Fruit fly (Drosophila melanogaster) whole organism, embryonic: ENCODE data around the gene Cat.

ENCODE experiments used
- Ada2b ChIP-seq: fragments of 200-800 bp; sonication (Bioruptor generic); IDR thresholded peaks from 2 replicates; pipeline ENCODE4 v1.3.6; 2022; ENCODE audit warnings: missing biosample characterization, missing genetic modification characterization
- Asciz ChIP-seq: fragments of 200-800 bp; sonication (Bioruptor generic); optimal IDR thresholded peaks from 2 replicates; lab custom pipeline; 2017; ENCODE audit warnings: missing biosample characterization, mild to moderate bottlenecking, missing genetic modification characterization, missing genetic modification reagents
- Awh ChIP-seq: fragments of 200-800 bp; sonication (Bioruptor generic); IDR thresholded peaks from 2 replicates; pipeline ENCODE4, ENCODE4 v1.3.6; 2022; ENCODE audit warnings: missing biosample characterization, missing genetic modification characterization
- B-H2 ChIP-seq: fragments of 200-800 bp; sonication (Bioruptor generic); optimal IDR thresholded peaks from 2 replicates; lab custom pipeline; 2018; ENCODE audit warnings: missing biosample characterization, mild to moderate bottlenecking, missing genetic modification characterization
- CG11695 ChIP-seq: fragments of 200-800 bp; sonication (Bioruptor generic); IDR thresholded peaks from 3 replicates; pipeline ENCODE4 v1.3.6; 2022; ENCODE audit warnings: missing biosample characterization, missing genetic modification characterization
- CG14860 ChIP-seq: fragments of 200-800 bp; sonication (Bioruptor generic); IDR thresholded peaks from 3 replicates; pipeline ENCODE4 v1.3.6; 2022; ENCODE audit warnings: missing biosample characterization, missing genetic modification characterization; ENCODE audit not compliant: partially characterized antibody
- CG14965 ChIP-seq: fragments of 200-800 bp; sonication (Bioruptor generic); optimal IDR thresholded peaks from 2 replicates; lab custom pipeline; 2016; ENCODE audit warnings: missing biosample characterization, missing genetic modification characterization, borderline replicate concordance
- CG17829 ChIP-seq: fragments of 200-800 bp; optimal IDR thresholded peaks from 2 replicates; lab custom pipeline; 2019; ENCODE audit warnings: missing biosample characterization, mild to moderate bottlenecking, missing genetic modification characterization, moderate library complexity
- CG18262 ChIP-seq: fragments of 200-800 bp; optimal IDR thresholded peaks from 3 replicates; lab custom pipeline; 2019; ENCODE audit warnings: missing biosample characterization, mild to moderate bottlenecking, missing genetic modification characterization, moderate library complexity
- CG18619 ChIP-seq: fragments of 200-800 bp; sonication (Bioruptor generic); optimal IDR thresholded peaks from 3 replicates; lab custom pipeline; 2017; ENCODE audit warnings: missing biosample characterization, mild to moderate bottlenecking, missing genetic modification characterization
- CG2199 ChIP-seq: fragments of 200-800 bp; sonication (Bioruptor generic); IDR thresholded peaks from 3 replicates; pipeline ENCODE4 v1.3.6; 2022; ENCODE audit warnings: missing biosample characterization, missing genetic modification characterization
- CG2202 ChIP-seq: fragments of 200-800 bp; sonication (Bioruptor generic); optimal IDR thresholded peaks from 2 replicates; lab custom pipeline; 2018; ENCODE audit warnings: missing biosample characterization, mild to moderate bottlenecking, missing genetic modification characterization
- CG32767 ChIP-seq: fragments of 200-800 bp; sonication (Bioruptor generic); IDR thresholded peaks from 2 replicates; pipeline ENCODE4 v1.3.6; 2022; ENCODE audit warnings: missing biosample characterization, missing genetic modification characterization
- CG3995 ChIP-seq: fragments of 200-800 bp; sonication (Bioruptor generic); optimal IDR thresholded peaks from 3 replicates; lab custom pipeline; 2016; ENCODE audit warnings: missing biosample characterization, missing genetic modification characterization
- CG4617 ChIP-seq: fragments of 200-800 bp; sonication (Bioruptor generic); optimal IDR thresholded peaks from 3 replicates; lab custom pipeline; 2016; ENCODE audit warnings: missing biosample characterization, missing genetic modification characterization, borderline replicate concordance
- CG6272 ChIP-seq: fragments of 200-800 bp; sonication (Bioruptor generic); IDR thresholded peaks from 2 replicates; pipeline ENCODE4 v1.3.6; 2022; ENCODE audit warnings: missing biosample characterization, missing genetic modification characterization
- CG6654 ChIP-seq: fragments of 200-800 bp; sonication (Bioruptor generic); optimal IDR thresholded peaks from 2 replicates; lab custom pipeline; 2017; ENCODE audit warnings: missing biosample characterization, mild to moderate bottlenecking, missing genetic modification characterization
- CG8281 ChIP-seq: fragments of 200-800 bp; sonication (Bioruptor generic); optimal IDR thresholded peaks from 2 replicates; lab custom pipeline; 2018; ENCODE audit warnings: missing biosample characterization, mild to moderate bottlenecking, missing genetic modification characterization, moderate library complexity
- CG8290 ChIP-seq, 3 experiments: fragments of 200-800 bp; sonication (Bioruptor generic); optimal IDR thresholded peaks; 2 replicates each; lab custom pipeline; 2016 to 2019; ENCODE audit warnings: missing biosample characterization in 3 of 3, missing genetic modification characterization in 3 of 3, mild to moderate bottlenecking in 2 of 3, moderate library complexity in 1 of 3
- CG8359 ChIP-seq: fragments of 200-800 bp; sonication (Bioruptor generic); optimal IDR thresholded peaks from 2 replicates; lab custom pipeline; 2017; ENCODE audit warnings: missing biosample characterization, mild to moderate bottlenecking, missing genetic modification characterization, borderline replicate concordance
- CrebB ChIP-seq: fragments of 200-800 bp; sonication (Bioruptor generic); optimal IDR thresholded peaks from 3 replicates; lab custom pipeline; 2018; ENCODE audit warnings: missing biosample characterization, mild to moderate bottlenecking, missing genetic modification characterization
- GATAe ChIP-seq: fragments of 200-800 bp; sonication (Bioruptor generic); conservative IDR thresholded peaks from 2 replicates; pipeline ENCODE4 v1.3.6; 2022; ENCODE audit warnings: missing biosample characterization, missing genetic modification characterization
- Jarid2 ChIP-seq: fragments of 200-800 bp; sonication (Bioruptor generic); optimal IDR thresholded peaks from 3 replicates; lab custom pipeline; 2017; ENCODE audit warnings: mild to moderate bottlenecking, missing biosample characterization, missing genetic modification reagents, missing genetic modification characterization
- Poxn ChIP-seq: fragments of 200-800 bp; sonication (Bioruptor generic); IDR thresholded peaks from 2 replicates; pipeline ENCODE4 v1.3.6; 2022; ENCODE audit warnings: missing biosample characterization, missing genetic modification characterization
- Ptx1 ChIP-seq: fragments of 200-800 bp; sonication (Bioruptor generic); IDR thresholded peaks from 2 replicates; pipeline ENCODE4 v1.3.6; 2022; ENCODE audit warnings: missing biosample characterization, missing genetic modification characterization
- Ravus ChIP-seq: fragments of 200-800 bp; sonication (Bioruptor generic); IDR thresholded peaks from 2 replicates; pipeline ENCODE4 v1.3.6; 2022; ENCODE audit warnings: missing biosample characterization, missing genetic modification characterization
- Side ChIP-seq: fragments of 200-800 bp; sonication (Bioruptor generic); optimal IDR thresholded peaks from 2 replicates; lab custom pipeline; 2016; ENCODE audit warnings: missing biosample characterization, missing genetic modification characterization
- Taf1 ChIP-seq: fragments of 200-800 bp; sonication (Bioruptor generic); IDR thresholded peaks from 2 replicates; pipeline ENCODE4 v1.3.6; 2022; ENCODE audit warnings: missing biosample characterization, missing genetic modification characterization
- ato ChIP-seq: fragments of 200-800 bp; sonication (Bioruptor generic); IDR thresholded peaks from 2 replicates; pipeline ENCODE4 v1.3.6; 2022; ENCODE audit warnings: missing biosample characterization, missing genetic modification characterization; ENCODE audit not compliant: partially characterized antibody
- dati ChIP-seq: fragments of 200-800 bp; sonication (Bioruptor generic); IDR thresholded peaks from 2 replicates; pipeline ENCODE4 v1.3.6; 2022; ENCODE audit warnings: missing biosample characterization, missing genetic modification characterization
- dpn ChIP-seq, 2 experiments: fragments of 200-800 bp; sonication (Bioruptor generic); optimal IDR thresholded peaks; 3 replicates each; lab custom pipeline; 2016; ENCODE audit warnings: missing biosample characterization in 2 of 2, missing genetic modification characterization in 2 of 2
- eve ChIP-seq, 2 experiments: fragments of >200 bp; optimal IDR thresholded peaks; 2 replicates each; lab custom pipeline; 2017; ENCODE audit warnings: missing biosample characterization in 2 of 2, missing genetic modification characterization in 2 of 2
- fd3F ChIP-seq: fragments of 200-800 bp; sonication (Bioruptor generic); optimal IDR thresholded peaks from 2 replicates; lab custom pipeline; 2018; ENCODE audit warnings: missing biosample characterization, mild to moderate bottlenecking, missing genetic modification characterization, moderate library complexity
- fd96Cb ChIP-seq: fragments of 200-800 bp; sonication (Bioruptor generic); optimal IDR thresholded peaks from 2 replicates; lab custom pipeline; 2018; ENCODE audit warnings: missing biosample characterization, mild to moderate bottlenecking, missing genetic modification characterization, moderate library complexity
- hbn ChIP-seq: fragments of 200-800 bp; sonication (Bioruptor generic); IDR thresholded peaks from 2 replicates; pipeline ENCODE4 v1.3.6; 2022; ENCODE audit warnings: missing biosample characterization, missing genetic modification characterization; ENCODE audit not compliant: partially characterized antibody
- kni ChIP-seq: fragments of 200-800 bp; sonication (Bioruptor generic); optimal IDR thresholded peaks from 3 replicates; lab custom pipeline; 2017; ENCODE audit warnings: mild to moderate bottlenecking, missing biosample characterization, missing genetic modification reagents, missing genetic modification characterization
- lilli ChIP-seq: fragments of 200-800 bp; sonication (Bioruptor generic); optimal IDR thresholded peaks from 3 replicates; lab custom pipeline; 2016; ENCODE audit warnings: missing biosample characterization, missing genetic modification characterization
- nerfin-2 ChIP-seq: fragments of 200-800 bp; sonication (Bioruptor generic); IDR thresholded peaks from 2 replicates; pipeline ENCODE4 v1.3.6; 2022; ENCODE audit warnings: missing biosample characterization, missing genetic modification characterization; ENCODE audit not compliant: partially characterized antibody
- pfk ChIP-seq: fragments of 200-800 bp; sonication (Bioruptor generic); optimal IDR thresholded peaks from 2 replicates; lab custom pipeline; 2018; ENCODE audit warnings: missing biosample characterization, mild to moderate bottlenecking, missing genetic modification characterization, moderate library complexity
- pho ChIP-seq: fragments of 200-800 bp; sonication (Bioruptor generic); optimal IDR thresholded peaks from 2 replicates; lab custom pipeline; 2016; ENCODE audit warnings: missing biosample characterization, missing genetic modification characterization
- run ChIP-seq: fragments of 200-800 bp; sonication (Bioruptor generic); optimal IDR thresholded peaks from 3 replicates; lab custom pipeline; 2018; ENCODE audit warnings: missing biosample characterization, mild to moderate bottlenecking, missing genetic modification characterization
- schlank ChIP-seq: fragments of 200-800 bp; sonication (Bioruptor generic); optimal IDR thresholded peaks from 2 replicates; lab custom pipeline; 2018; ENCODE audit warnings: missing biosample characterization, mild to moderate bottlenecking, missing genetic modification characterization
- scrt ChIP-seq: fragments of 200-800 bp; sonication (Bioruptor generic); optimal IDR thresholded peaks from 2 replicates; lab custom pipeline; 2018; ENCODE audit warnings: missing biosample characterization, mild to moderate bottlenecking, missing genetic modification characterization, moderate library complexity
- sens ChIP-seq: fragments of 200-800 bp; sonication (Bioruptor generic); peaks from one replicate; lab custom pipeline; 2016; ENCODE audit warnings: missing biosample characterization, missing genetic modification characterization
- ssp ChIP-seq: fragments of 200-800 bp; sonication (Bioruptor generic); IDR thresholded peaks from 2 replicates; pipeline ENCODE4 v1.3.6; 2022; ENCODE audit warnings: missing biosample characterization, missing genetic modification characterization
- stwl ChIP-seq: fragments of 200-800 bp; sonication (Bioruptor generic); optimal IDR thresholded peaks from 3 replicates; lab custom pipeline; 2018; ENCODE audit warnings: missing biosample characterization, mild to moderate bottlenecking, missing genetic modification characterization, moderate library complexity
- sug ChIP-seq: fragments of 200-800 bp; optimal IDR thresholded peaks from 2 replicates; lab custom pipeline; 2019; ENCODE audit warnings: missing biosample characterization, mild to moderate bottlenecking, missing genetic modification characterization, moderate library complexity
- tap ChIP-seq: fragments of 200-800 bp; optimal IDR thresholded peaks from 3 replicates; lab custom pipeline; 2019; ENCODE audit warnings: missing biosample characterization, mild to moderate bottlenecking, missing genetic modification characterization, moderate library complexity
- trem ChIP-seq: fragments of 200-800 bp; optimal IDR thresholded peaks from 3 replicates; lab custom pipeline; 2019; ENCODE audit warnings: missing biosample characterization, mild to moderate bottlenecking, missing genetic modification characterization, moderate library complexity
- tup ChIP-seq: fragments of 200-800 bp; sonication (Bioruptor generic); optimal IDR thresholded peaks from 2 replicates; lab custom pipeline; 2016; ENCODE audit warnings: missing biosample characterization, mild to moderate bottlenecking, missing genetic modification characterization, moderate library complexity
- tx ChIP-seq: fragments of 200-800 bp; sonication (Bioruptor generic); optimal IDR thresholded peaks from 2 replicates; lab custom pipeline; 2016; ENCODE audit warnings: missing biosample characterization, missing genetic modification characterization

Gene Cat

DNA sequence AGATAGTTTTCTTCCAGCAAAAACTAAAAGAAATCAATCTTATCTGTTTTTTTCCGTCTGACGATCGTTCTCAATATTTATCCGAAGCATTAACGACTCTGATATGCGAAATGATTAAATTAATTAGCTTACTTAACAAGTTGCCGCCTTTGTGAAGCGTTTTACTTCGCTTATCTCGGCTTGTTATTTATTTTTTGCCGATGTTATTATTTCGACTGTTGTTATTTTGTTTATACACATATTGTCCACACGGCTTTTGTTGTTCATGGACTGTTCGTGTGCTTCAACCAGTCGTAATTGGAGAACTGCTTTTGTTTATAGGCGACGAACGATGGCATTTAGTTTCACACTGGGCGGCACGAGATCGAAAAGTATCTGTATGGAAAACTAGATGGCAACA lies 10.8 kb downstream of the Cat start (continued):
- no peak for TF ChIP-seq tup
- peak; percentile 52 for TF ChIP-seq B-H2
- TF ChIP-seq CG8359: no peak
- no peak for TF ChIP-seq Ravus (GFP tag; lab: Robert Waterston, UW)
- TF ChIP-seq sens: peak; percentile 43
- no peak for TF ChIP-seq Ptx1
- no peak for TF ChIP-seq fd96Cb (tag; lab: Kevin White, UChicago)
- no peak for TF ChIP-seq CG8290 (GFP tag; optimal IDR thresholded peaks at IDR 0.05; lab: Kevin White, UChicago)
- TF ChIP-seq CG8290 (tag; optimal IDR thresholded peaks at IDR 0.05; lab: Kevin White, UChicago): peak in 1 of 2 experiments; percentile 34
- peak; percentile 66 for TF ChIP-seq CrebB (tag; lab: Kevin White, UChicago)
- no peak for TF ChIP-seq Jarid2 (GFP tag; lab: Kevin White, UChicago)
- no peak for TF ChIP-seq Poxn (GFP tag; lab: Robert Waterston, UW)
- TF ChIP-seq CG14860 (GFP tag; lab: Robert Waterston, UW): no peak
- no peak for TF ChIP-seq Awh
- TF ChIP-seq sug (tag; lab: Kevin White, UChicago): no peak
- TF ChIP-seq CG18262 (tag; lab: Kevin White, UChicago): no peak
- no peak for TF ChIP-seq CG6272 (GFP tag; lab: Robert Waterston, UW)
- no peak for TF ChIP-seq dati (GFP tag; lab: Robert Waterston, UW)
- TF ChIP-seq Taf1 (GFP tag; lab: Robert Waterston, UW): no peak
- TF ChIP-seq dpn (GFP tag; optimal IDR thresholded peaks at IDR 0.05; lab: Kevin White, UChicago): no peak
- no peak for TF ChIP-seq Side (GFP tag; lab: Kevin White, UChicago)
- TF ChIP-seq pho (GFP tag; lab: Kevin White, UChicago): no peak
- TF ChIP-seq lilli (GFP tag; lab: Kevin White, UChicago): no peak
- TF ChIP-seq CG2199 (GFP tag; lab: Robert Waterston, UW): 0 out of 3 replicates have a peak, but pooled peaks have one; percentile 49
- no peak for TF ChIP-seq trem
- TF ChIP-seq CG14965: no peak
- no peak for TF ChIP-seq hbn (GFP tag; lab: Robert Waterston, UW)
- TF ChIP-seq CG6654 (GFP tag; lab: Kevin White, UChicago): no peak
- TF ChIP-seq CG3995: no peak
- TF ChIP-seq Ada2b (GFP tag; lab: Robert Waterston, UW): no peak
- TF ChIP-seq ssp (GFP tag; lab: Robert Waterston, UW): no peak
- no peak for TF ChIP-seq CG4617 (GFP tag; lab: Kevin White, UChicago)
- peak; percentile 2 for TF ChIP-seq schlank (tag; lab: Kevin White, UChicago)
- no peak for TF ChIP-seq GATAe (GFP tag; lab: Robert Waterston, UW)
- TF ChIP-seq tx (GFP tag; lab: Kevin White, UChicago): no peak
- no peak for TF ChIP-seq pfk (GFP tag; lab: Kevin White, UChicago)
- no peak for TF ChIP-seq Asciz (GFP tag; lab: Kevin White, UChicago)
- no peak for TF ChIP-seq run (tag; lab: Kevin White, UChicago)
- no peak for TF ChIP-seq tap (tag; lab: Kevin White, UChicago)
- no peak for TF ChIP-seq nerfin-2
- TF ChIP-seq CG2202 (tag; lab: Kevin White, UChicago): no peak
- TF ChIP-seq scrt: peak; percentile 11
- no peak for TF ChIP-seq ato (GFP tag; lab: Robert Waterston, UW)
- no peak for TF ChIP-seq CG8281 (tag; lab: Kevin White, UChicago)
- no peak for TF ChIP-seq CG11695
- TF ChIP-seq CG32767: no peak
- no peak for TF ChIP-seq stwl (tag; lab: Kevin White, UChicago)
- TF ChIP-seq fd3F (GFP tag; lab: Kevin White, UChicago): peak; percentile 43
- no peak for TF ChIP-seq kni (GFP tag; lab: Kevin White, UChicago)
- no peak for TF ChIP-seq eve (GFP tag; optimal IDR thresholded peaks at IDR 0.05; lab: Kevin White, UChicago)
- TF ChIP-seq CG18619 (GFP tag; lab: Kevin White, UChicago): peak; percentile 33
- no peak for TF ChIP-seq CG17829 (tag; lab: Kevin White, UChicago)
